Fruit fly (Drosophila melanogaster): Measurements from ENCODE around the gene pim.

Gene pim

DNA sequence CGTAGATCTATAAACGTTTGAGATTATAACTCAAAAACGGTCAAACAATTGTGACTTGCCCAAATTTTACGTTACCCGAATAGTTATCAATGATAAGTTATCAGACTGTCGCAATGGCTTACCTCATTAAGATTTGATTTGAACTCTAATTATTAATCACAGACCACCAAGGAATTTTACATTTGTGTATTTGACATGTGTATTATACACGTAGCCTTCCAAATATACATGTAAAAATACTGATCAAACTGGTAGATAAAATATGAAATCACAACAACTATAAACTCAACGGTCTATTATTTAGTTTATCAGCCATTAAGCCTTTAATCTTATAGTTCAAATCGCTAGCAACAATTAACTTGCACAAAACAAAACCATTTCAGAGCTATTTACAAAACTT lies 30.7 kb downstream of the pim start:
- TF ChIP-seq CG9948 (tag; optimal IDR thresholded peaks at IDR 0.05), result no peak
- TF ChIP-seq CG32121 (GFP tag; IDR thresholded peaks at IDR 0.05), result no peak
- no peak for TF ChIP-seq gl (tag; optimal IDR thresholded peaks at IDR 0.05)
- no peak for TF ChIP-seq rn (GFP tag; IDR thresholded peaks at IDR 0.05)
- no peak for TF ChIP-seq CG8301 (tag; optimal IDR thresholded peaks at IDR 0.05)
- no peak for TF ChIP-seq CG13204 (GFP tag; optimal IDR thresholded peaks at IDR 0.05)
- no peak for TF ChIP-seq CG14655 (GFP tag; optimal IDR thresholded peaks at IDR 0.05)
- TF ChIP-seq CG8159 (tag; optimal IDR thresholded peaks at IDR 0.05), result no peak
- TF ChIP-seq CG34367 (tag; optimal IDR thresholded peaks at IDR 0.05), result no peak
- no peak for TF ChIP-seq EcR (GFP tag; optimal IDR thresholded peaks at IDR 0.05)
- TF ChIP-seq CG15710 (tag; optimal IDR thresholded peaks at IDR 0.05), result no peak
- TF ChIP-seq Snoo (tag; optimal IDR thresholded peaks at IDR 0.05), result no peak
- TF ChIP-seq fd96Ca (GFP tag; IDR thresholded peaks at IDR 0.05), result no peak
- TF ChIP-seq Pif1B (GFP tag; optimal IDR thresholded peaks at IDR 0.05), result no peak
- TF ChIP-seq CG10348 (GFP tag; IDR thresholded peaks at IDR 0.05), result no peak
- TF ChIP-seq Ets98B (GFP tag; IDR thresholded peaks at IDR 0.05), result no peak
- no peak for TF ChIP-seq D1 (tag; optimal IDR thresholded peaks at IDR 0.05)
- no peak for TF ChIP-seq CG17806 (tag; optimal IDR thresholded peaks at IDR 0.05)

DNA sequence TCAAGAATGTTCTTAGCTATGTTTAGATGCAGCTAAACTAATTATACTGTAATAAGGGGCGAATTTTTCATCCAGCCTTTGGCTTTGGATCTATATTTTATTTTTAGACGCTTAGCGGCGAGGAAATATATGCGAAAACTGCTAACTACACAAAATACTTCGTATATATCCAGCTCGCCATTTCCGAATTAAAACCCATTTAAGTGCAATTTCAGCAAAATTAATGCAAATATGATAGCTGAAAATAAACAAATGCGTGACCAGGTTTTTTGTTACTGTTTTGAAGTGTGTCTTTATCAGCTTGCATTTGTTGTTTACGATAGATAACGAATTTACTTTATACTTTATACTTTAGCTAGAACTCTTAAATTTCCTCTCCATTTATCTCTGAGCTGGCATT lies 32.2 kb downstream of the pim start:
- TF ChIP-seq CG10348 (GFP tag; IDR thresholded peaks at IDR 0.05) (no peak), Pif1B (GFP tag; optimal IDR thresholded peaks at IDR 0.05) (no peak), EcR (GFP tag; optimal IDR thresholded peaks at IDR 0.05) (no peak), gl (tag; optimal IDR thresholded peaks at IDR 0.05) (no peak), CG14655 (GFP tag; optimal IDR thresholded peaks at IDR 0.05) (no peak), CG8159 (tag; optimal IDR thresholded peaks at IDR 0.05) (no peak)

DNA sequence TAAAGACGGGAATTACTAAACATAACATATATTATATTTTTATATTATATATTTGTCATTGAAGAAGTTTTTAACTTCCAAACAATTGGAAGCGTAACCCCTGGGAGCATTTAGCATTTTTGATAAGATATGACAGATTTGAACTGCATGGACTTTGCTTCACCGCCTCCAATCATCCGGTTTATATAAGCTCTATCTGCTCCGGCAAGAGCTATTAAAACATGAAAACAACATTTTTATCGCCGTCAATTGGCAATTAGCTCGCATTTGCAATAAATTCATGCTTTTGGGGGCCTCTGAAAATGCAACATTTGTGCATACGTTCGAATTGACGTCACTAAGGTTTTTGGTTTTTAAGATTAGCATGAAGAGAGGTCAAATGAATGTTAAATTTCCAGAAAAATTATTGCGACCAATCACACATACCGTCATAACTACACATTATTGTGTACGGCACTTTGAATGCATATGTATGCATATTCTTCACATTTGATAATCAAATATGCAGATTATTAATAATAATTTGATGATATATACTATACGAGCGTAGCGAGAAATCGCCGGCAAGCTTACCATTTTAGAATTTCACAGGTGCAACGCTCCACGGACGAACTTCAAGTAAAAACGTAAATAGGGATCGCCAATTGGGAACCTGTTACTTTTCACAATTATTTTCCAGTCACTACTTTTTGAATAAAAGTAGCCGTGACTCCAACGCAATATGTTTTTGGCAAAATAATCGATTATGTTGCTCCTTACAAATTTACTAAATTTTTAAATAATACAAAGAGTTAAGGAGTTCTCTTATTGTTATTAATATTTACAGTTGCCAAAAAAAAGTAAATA lies 33.1 kb downstream of the pim start, which contains the start of gene Mdh1:
Gene Mdh1, minus strand, starts transcription at position 691 of the 846 bp plus-strand sequence.
- peak; percentile 20 for TF ChIP-seq EcR (GFP tag; optimal IDR thresholded peaks at IDR 0.05)
- TF ChIP-seq gl (tag; optimal IDR thresholded peaks at IDR 0.05), result no peak
- no peak for TF ChIP-seq Snoo (tag; optimal IDR thresholded peaks at IDR 0.05)
- no peak for TF ChIP-seq CG15710 (tag; optimal IDR thresholded peaks at IDR 0.05)
- TF ChIP-seq CG8159 (tag; optimal IDR thresholded peaks at IDR 0.05), result no peak
- no peak for TF ChIP-seq CG34367 (tag; optimal IDR thresholded peaks at IDR 0.05)
- TF ChIP-seq CG32121 (GFP tag; IDR thresholded peaks at IDR 0.05), result no peak
- no peak for TF ChIP-seq CG12605 (GFP tag; IDR thresholded peaks at IDR 0.05)

DNA sequence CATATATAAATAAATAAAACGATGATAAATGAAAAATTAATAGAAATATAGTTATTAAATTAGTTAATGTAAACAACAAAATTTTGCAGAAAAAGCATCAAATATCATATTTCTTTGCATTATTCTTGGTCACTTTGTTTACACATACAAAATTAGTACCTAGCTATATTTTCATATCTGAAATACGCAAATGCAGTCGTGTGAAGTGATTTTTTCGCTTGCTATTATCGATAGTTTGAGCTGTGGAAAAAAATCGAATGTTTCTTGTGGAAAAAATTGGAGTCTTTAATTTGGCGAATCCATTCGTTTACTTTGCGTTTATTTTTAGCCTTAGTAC lies 33.7 kb downstream of the pim start, which contains the start of gene Cnot4:
Gene Cnot4, plus strand, starts transcription at position 229 of the 337 bp plus-strand sequence.
- TF ChIP-seq CG34367 (tag; optimal IDR thresholded peaks at IDR 0.05), result no peak
- no peak for TF ChIP-seq CG32121 (GFP tag; IDR thresholded peaks at IDR 0.05)
- TF ChIP-seq D1 (tag; optimal IDR thresholded peaks at IDR 0.05), result no peak
- TF ChIP-seq EcR (GFP tag; optimal IDR thresholded peaks at IDR 0.05), result no peak
- no peak for TF ChIP-seq Pif1A (GFP tag; optimal IDR thresholded peaks at IDR 0.05)
- TF ChIP-seq CG4496 (GFP tag; IDR thresholded peaks at IDR 0.05), result no peak
- TF ChIP-seq CG13204 (GFP tag; optimal IDR thresholded peaks at IDR 0.05), result no peak
- no peak for TF ChIP-seq Ets98B (GFP tag; IDR thresholded peaks at IDR 0.05)
- TF ChIP-seq rn (GFP tag; IDR thresholded peaks at IDR 0.05), result no peak
- TF ChIP-seq CG8159 (tag; optimal IDR thresholded peaks at IDR 0.05), result no peak
- TF ChIP-seq Snoo (tag; optimal IDR thresholded peaks at IDR 0.05), result no peak

DNA sequence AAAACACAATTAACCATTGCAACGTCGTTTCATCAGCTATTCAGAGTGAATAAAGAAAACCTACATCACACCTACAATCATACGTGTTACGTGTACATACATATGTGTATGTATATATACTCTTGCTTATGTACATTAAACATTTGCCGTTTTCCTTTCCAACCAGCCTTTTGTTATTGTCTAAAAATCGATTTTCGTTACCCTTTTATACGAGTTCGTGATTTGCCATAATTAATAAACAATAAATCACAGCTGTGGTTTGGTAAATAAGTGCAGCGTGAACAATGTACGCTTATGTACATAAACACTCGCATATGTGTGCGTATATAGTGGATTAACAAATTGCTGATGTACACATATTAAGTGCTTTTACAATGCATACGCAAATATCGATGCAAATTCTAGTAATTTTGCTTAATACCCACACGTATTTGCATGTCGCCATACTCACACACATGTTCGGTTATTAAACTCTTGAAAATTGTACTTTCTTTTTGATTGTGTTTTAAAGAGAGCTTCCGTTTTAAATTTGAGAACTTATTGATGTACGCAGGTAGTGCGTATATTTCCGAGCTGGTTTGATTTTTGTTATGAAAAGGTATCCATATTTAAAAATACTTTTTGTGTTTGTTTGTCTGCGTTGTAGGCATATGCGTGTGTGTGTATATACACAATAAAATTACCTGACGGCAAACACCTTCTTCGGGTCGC lies 34.2 kb downstream of the pim start:
- TF ChIP-seq fd96Ca (GFP tag; IDR thresholded peaks at IDR 0.05), result no peak
- TF ChIP-seq CG13204 (GFP tag; optimal IDR thresholded peaks at IDR 0.05), result no peak
- peak; percentile 41 for TF ChIP-seq EcR (GFP tag; optimal IDR thresholded peaks at IDR 0.05)
- TF ChIP-seq Pif1B (GFP tag; optimal IDR thresholded peaks at IDR 0.05), result peak; percentile 28

DNA sequence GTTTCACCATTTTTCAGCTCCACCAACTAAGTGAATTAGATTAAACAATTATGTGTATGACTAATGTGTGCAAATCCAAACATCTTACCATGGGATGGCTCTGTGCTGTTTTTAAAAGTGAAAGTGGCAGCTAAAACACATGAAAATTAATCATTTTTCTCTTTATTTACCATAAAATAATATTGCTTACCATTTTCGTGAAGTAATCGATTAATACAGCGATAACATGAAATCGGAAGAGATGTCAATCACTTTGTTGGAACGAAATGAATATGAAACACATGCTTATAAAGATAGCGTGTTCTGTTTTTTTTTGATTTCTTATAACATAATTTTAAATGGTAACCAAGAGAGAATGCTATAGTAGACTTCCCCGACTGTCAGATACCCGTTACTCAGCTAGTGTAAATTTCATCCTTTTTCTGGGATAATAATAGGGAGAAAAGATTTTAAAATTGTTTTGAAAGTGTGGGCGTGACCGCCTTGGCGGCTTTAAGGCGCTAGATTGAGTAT lies 41.1 kb downstream of the pim start:
- TF ChIP-seq Snoo (tag; optimal IDR thresholded peaks at IDR 0.05) (no peak), CG9948 (tag; optimal IDR thresholded peaks at IDR 0.05) (no peak)

All from whole organism, pupa.